Worm (Caenorhabditis elegans) whole organism, midembryonic: ENCODE results near the gene nhr-116.

ENCODE experiments used
- cog-1 ChIP-seq: sonication (generic microtip); optimal IDR thresholded peaks from 2 replicates; lab custom pipeline; 2016; ENCODE audit warnings: missing genetic modification characterization, missing compliant biosample characterization
- flt-1 ChIP-seq: fragments of 200-800 bp; sonication (Bioruptor generic); IDR thresholded peaks from 2 replicates; pipeline ENCODE4 v1.3.6; 2022; ENCODE audit warnings: missing genetic modification characterization, missing compliant biosample characterization
- med-1 ChIP-seq: sonication (generic microtip); optimal IDR thresholded peaks from 2 replicates; lab custom pipeline; 2017; ENCODE audit warnings: missing genetic modification characterization, mild to moderate bottlenecking, missing compliant biosample characterization, antibody characterized with exemption, missing genetic modification reagents; ENCODE audit not compliant: insufficient read depth
- ref-1 ChIP-seq: fragments of 200-800 bp; sonication (Bioruptor generic); conservative IDR thresholded peaks from 2 replicates; pipeline ENCODE4 v1.3.6; 2022; ENCODE audit warnings: missing genetic modification reagents, missing genetic modification characterization, missing compliant biosample characterization
- tab-1 ChIP-seq: fragments of 200-800 bp; sonication (Bioruptor generic); IDR thresholded peaks from 2 replicates; pipeline ENCODE4 v1.3.6; 2022; ENCODE audit warnings: missing genetic modification characterization, missing compliant biosample characterization
- ztf-23 ChIP-seq: fragments of 200-800 bp; sonication (Bioruptor generic); IDR thresholded peaks from 2 replicates; pipeline ENCODE4 v1.3.6; 2022; ENCODE audit warnings: missing genetic modification reagents, missing genetic modification characterization, missing compliant biosample characterization

- no peak for TF ChIP-seq flt-1 (GFP tag; lab: Robert Waterston, UW)
- no peak for TF ChIP-seq ref-1 (GFP tag; lab: Robert Waterston, UW)
- no peak for TF ChIP-seq ztf-23 (GFP tag; lab: Robert Waterston, UW)
- no peak for TF ChIP-seq cog-1 (tag; lab: Kevin White, UChicago)
- no peak for TF ChIP-seq med-1 (GFP tag; lab: Kevin White, UChicago)
- TF ChIP-seq tab-1 (GFP tag; lab: Robert Waterston, UW), result no peak
These were observed 1.2 kb upstream of the nhr-116 start for ce11 chrV:16910864-16911263.
